Worm (Caenorhabditis elegans) whole organism, L2 larva: ENCODE data around the gene T26C12.2.

ENCODE experiments used
- C34F6.9 ChIP-seq: fragments of 150-350 bp; optimal IDR thresholded peaks from 2 replicates; lab custom pipeline; 2014; ENCODE audit warnings: missing biosample characterization, missing genetic modification characterization
- F13H6.1 ChIP-seq: sonication (generic microtip); optimal IDR thresholded peaks from 2 replicates; lab custom pipeline; 2016; ENCODE audit warnings: missing genetic modification characterization, missing compliant biosample characterization
- Y55F3AM.14 ChIP-seq: fragments of 200-800 bp; sonication (Bioruptor generic); optimal IDR thresholded peaks from 2 replicates; lab custom pipeline; 2018; ENCODE audit warnings: mild to moderate bottlenecking, missing genetic modification characterization, missing compliant biosample characterization
- alr-1 ChIP-seq: fragments of 150-350 bp; optimal IDR thresholded peaks from 2 replicates; lab custom pipeline; 2014; ENCODE audit warnings: missing biosample characterization, missing genetic modification characterization
- aly-2 ChIP-seq: fragments of 150-350 bp; optimal IDR thresholded peaks from 2 replicates; lab custom pipeline; 2014; ENCODE audit warnings: missing biosample characterization, missing genetic modification characterization
- ama-1 ChIP-seq: fragments of 150-350 bp; optimal IDR thresholded peaks from 2 replicates; lab custom pipeline; 2018; ENCODE audit warnings: inconsistent platforms
- blmp-1 ChIP-seq: sonication (generic microtip); optimal IDR thresholded peaks from 2 replicates; lab custom pipeline; 2017; ENCODE audit warnings: missing genetic modification characterization, mild to moderate bottlenecking, missing compliant biosample characterization, antibody characterized with exemption, moderate library complexity; ENCODE audit not compliant: insufficient read depth
- ceh-16 ChIP-seq: fragments of 150-350 bp; optimal IDR thresholded peaks from 2 replicates; lab custom pipeline; 2014; ENCODE audit warnings: missing biosample characterization, missing genetic modification characterization
- ceh-82 ChIP-seq: fragments of 150-350 bp; optimal IDR thresholded peaks from 2 replicates; lab custom pipeline; 2014; ENCODE audit warnings: missing biosample characterization, missing genetic modification characterization
- crh-2 ChIP-seq: sonication (generic microtip); optimal IDR thresholded peaks from 2 replicates; lab custom pipeline; 2017; ENCODE audit warnings: missing biosample characterization, missing genetic modification characterization
- dmd-4 ChIP-seq: sonication (generic microtip); optimal IDR thresholded peaks from 2 replicates; lab custom pipeline; 2017; ENCODE audit warnings: missing biosample characterization, missing genetic modification characterization
- egl-27 ChIP-seq: sonication (generic microtip); optimal IDR thresholded peaks from 3 replicates; lab custom pipeline; 2017; ENCODE audit warnings: missing biosample characterization, missing genetic modification reagents, missing genetic modification characterization
- fos-1 ChIP-seq: fragments of 150-350 bp; optimal IDR thresholded peaks from 2 replicates; lab custom pipeline; 2014; ENCODE audit warnings: missing biosample characterization, missing genetic modification characterization
- gmeb-1 ChIP-seq: fragments of 150-350 bp; optimal IDR thresholded peaks from 2 replicates; lab custom pipeline; 2014; ENCODE audit warnings: missing biosample characterization, missing genetic modification characterization
- lin-13 ChIP-seq: fragments of 150-350 bp; optimal IDR thresholded peaks from 2 replicates; lab custom pipeline; 2014; ENCODE audit warnings: missing biosample characterization, missing genetic modification reagents, missing genetic modification characterization
- lin-39 ChIP-seq: fragments of 150-350 bp; optimal IDR thresholded peaks from 2 replicates; lab custom pipeline; 2014; ENCODE audit warnings: missing biosample characterization, missing genetic modification reagents, missing genetic modification characterization
- lsy-2 ChIP-seq, 2 experiments: fragments of 150-350 bp in 1 of 2; sonication (generic microtip) in 1 of 2; optimal IDR thresholded peaks; 2 replicates each; lab custom pipeline; 2014 to 2017; ENCODE audit warnings: missing biosample characterization in 2 of 2, missing genetic modification characterization in 2 of 2
- mab-5 ChIP-seq: fragments of 150-350 bp; optimal IDR thresholded peaks from 2 replicates; lab custom pipeline; 2014; ENCODE audit warnings: missing biosample characterization, missing genetic modification characterization
- mdl-1 ChIP-seq, 2 experiments: fragments of 150-350 bp in 1 of 2; sonication (generic microtip) in 1 of 2; optimal IDR thresholded peaks; 2 replicates each; lab custom pipeline; 2017; ENCODE audit warnings: missing biosample characterization in 2 of 2, missing genetic modification characterization in 2 of 2
- nhr-10 ChIP-seq: sonication (generic microtip); optimal IDR thresholded peaks from 2 replicates; lab custom pipeline; 2017; ENCODE audit warnings: missing biosample characterization, missing genetic modification characterization
- nhr-11 ChIP-seq: fragments of 150-350 bp; optimal IDR thresholded peaks from 2 replicates; lab custom pipeline; 2014; ENCODE audit warnings: missing biosample characterization, missing genetic modification characterization
- nhr-12 ChIP-seq: fragments of 150-350 bp; optimal IDR thresholded peaks from 2 replicates; lab custom pipeline; 2014; ENCODE audit warnings: missing biosample characterization, missing genetic modification characterization
- nhr-129 ChIP-seq: fragments of 150-350 bp; optimal IDR thresholded peaks from 2 replicates; lab custom pipeline; 2014; ENCODE audit warnings: missing biosample characterization, missing genetic modification characterization
- nhr-21 ChIP-seq: fragments of 150-350 bp; optimal IDR thresholded peaks from 2 replicates; lab custom pipeline; 2014; ENCODE audit warnings: missing biosample characterization, missing genetic modification characterization
- nhr-23 ChIP-seq: fragments of 150-350 bp; optimal IDR thresholded peaks from 2 replicates; lab custom pipeline; 2014; ENCODE audit warnings: missing biosample characterization, missing genetic modification reagents, missing genetic modification characterization
- nhr-237 ChIP-seq: fragments of 150-350 bp; optimal IDR thresholded peaks from 2 replicates; lab custom pipeline; 2014; ENCODE audit warnings: missing biosample characterization, missing genetic modification characterization
- nhr-25 ChIP-seq: fragments of 150-350 bp; sonication (generic microtip); optimal IDR thresholded peaks from 3 replicates; lab custom pipeline; 2014; ENCODE audit warnings: missing biosample characterization, missing genetic modification characterization
- nhr-6 ChIP-seq: fragments of 150-350 bp; optimal IDR thresholded peaks from 2 replicates; lab custom pipeline; 2014; ENCODE audit warnings: missing biosample characterization, missing genetic modification characterization
- nhr-77 ChIP-seq: fragments of 150-350 bp; optimal IDR thresholded peaks from 2 replicates; lab custom pipeline; 2014; ENCODE audit warnings: missing biosample characterization, missing genetic modification characterization
- peb-1 ChIP-seq: fragments of 150-350 bp; optimal IDR thresholded peaks from 2 replicates; lab custom pipeline; 2014; ENCODE audit warnings: missing biosample characterization, missing genetic modification characterization
- sem-4 ChIP-seq: fragments of 150-350 bp; optimal IDR thresholded peaks from 2 replicates; lab custom pipeline; 2014; ENCODE audit warnings: missing biosample characterization, missing genetic modification reagents, missing genetic modification characterization
- skn-1 ChIP-seq: sonication (generic microtip); optimal IDR thresholded peaks from 2 replicates; lab custom pipeline; 2017; ENCODE audit warnings: missing biosample characterization, missing genetic modification characterization
- sma-3 ChIP-seq: sonication (generic microtip); optimal IDR thresholded peaks from 2 replicates; lab custom pipeline; 2016; ENCODE audit warnings: missing genetic modification reagents, missing genetic modification characterization, missing compliant biosample characterization
- sma-9 ChIP-seq, 2 experiments: fragments of 150-350 bp in 1 of 2; sonication (generic microtip) in 1 of 2; optimal IDR thresholded peaks; 2 replicates each; lab custom pipeline; 2014 to 2016; ENCODE audit warnings: missing genetic modification characterization in 2 of 2, mild to moderate bottlenecking in 1 of 2, missing biosample characterization in 1 of 2, missing compliant biosample characterization in 1 of 2, missing genetic modification reagents in 1 of 2, moderate library complexity in 1 of 2
- snpc-4 ChIP-seq: fragments of 150-350 bp; optimal IDR thresholded peaks from 2 replicates; lab custom pipeline; 2014; ENCODE audit warnings: missing biosample characterization, missing genetic modification characterization
- unc-39 ChIP-seq: fragments of 150-350 bp; optimal IDR thresholded peaks from 2 replicates; lab custom pipeline; 2014; ENCODE audit warnings: missing biosample characterization, missing genetic modification characterization
- unc-55 ChIP-seq: fragments of 150-350 bp; sonication (generic microtip); optimal IDR thresholded peaks from 3 replicates; lab custom pipeline; 2014; ENCODE audit warnings: missing biosample characterization, missing genetic modification reagents, missing genetic modification characterization
- unc-62 ChIP-seq: fragments of 150-350 bp; optimal IDR thresholded peaks from 2 replicates; lab custom pipeline; 2014; ENCODE audit warnings: missing biosample characterization, missing genetic modification reagents, missing genetic modification characterization
- zag-1 ChIP-seq: fragments of 150-350 bp; optimal IDR thresholded peaks from 2 replicates; lab custom pipeline; 2014; ENCODE audit warnings: missing biosample characterization, missing genetic modification characterization
- ztf-1 ChIP-seq: fragments of 200-800 bp; sonication (Bioruptor generic); conservative IDR thresholded peaks from 2 replicates; pipeline ENCODE4 v1.3.6; 2022; ENCODE audit warnings: missing genetic modification characterization, missing compliant biosample characterization
- ztf-4 ChIP-seq: fragments of 150-350 bp; optimal IDR thresholded peaks from 2 replicates; lab custom pipeline; 2014; ENCODE audit warnings: missing biosample characterization, missing genetic modification characterization

The T26C12.2 gene

DNA sequence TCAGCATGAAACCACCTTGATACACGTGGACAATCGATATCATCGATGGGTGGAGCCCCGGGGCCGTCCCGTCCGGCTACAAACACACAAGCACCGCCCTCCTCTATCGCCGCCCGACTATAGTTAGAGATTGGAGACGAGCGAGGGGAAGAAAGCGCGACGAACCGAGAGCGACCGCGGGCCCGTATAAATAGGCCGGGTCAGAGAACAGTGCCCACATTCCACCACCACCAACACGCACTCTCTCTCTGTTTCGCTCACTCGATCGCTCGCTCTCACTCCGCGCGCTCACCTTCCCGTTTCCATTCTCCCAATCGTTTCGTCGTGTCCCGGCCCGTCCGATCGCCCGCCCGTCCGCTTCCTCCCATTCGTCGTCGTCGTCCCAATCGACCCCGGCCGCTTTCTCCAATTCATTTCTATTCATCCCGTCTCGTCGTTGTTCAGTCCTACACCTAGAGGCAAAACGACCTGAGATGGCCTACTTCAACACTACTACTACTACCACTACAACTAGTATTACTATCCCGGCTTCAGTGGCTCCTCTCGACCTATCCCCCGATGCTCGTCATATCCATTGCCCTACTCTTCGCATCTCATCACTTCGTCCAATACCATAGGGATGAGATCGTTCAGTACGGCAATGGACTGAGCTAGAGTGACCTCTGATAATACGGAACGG is 32.7 kb downstream of the T26C12.2 start (continued):
- TF ChIP-seq unc-39 (tag; lab: Kevin White, UChicago): no peak
- no peak for TF ChIP-seq nhr-6
- no peak for TF ChIP-seq unc-55 (GFP tag; lab: Kevin White, UChicago)
- no peak for TF ChIP-seq mab-5 (tag; lab: Kevin White, UChicago)
- TF ChIP-seq ceh-16: no peak
- TF ChIP-seq fos-1 (tag; lab: Kevin White, UChicago): peak; percentile 53
- TF ChIP-seq ceh-82 (tag; lab: Kevin White, UChicago): no peak
- no peak for TF ChIP-seq zag-1
- TF ChIP-seq nhr-12 (tag; lab: Kevin White, UChicago): no peak
- TF ChIP-seq egl-27 (tag; lab: Kevin White, UChicago): peak; percentile 31
- peak; percentile 71 for TF ChIP-seq F13H6.1 (tag; lab: Kevin White, UChicago)
- TF ChIP-seq unc-62 (GFP tag; lab: Kevin White, UChicago): no peak
- no peak for TF ChIP-seq aly-2

DNA sequence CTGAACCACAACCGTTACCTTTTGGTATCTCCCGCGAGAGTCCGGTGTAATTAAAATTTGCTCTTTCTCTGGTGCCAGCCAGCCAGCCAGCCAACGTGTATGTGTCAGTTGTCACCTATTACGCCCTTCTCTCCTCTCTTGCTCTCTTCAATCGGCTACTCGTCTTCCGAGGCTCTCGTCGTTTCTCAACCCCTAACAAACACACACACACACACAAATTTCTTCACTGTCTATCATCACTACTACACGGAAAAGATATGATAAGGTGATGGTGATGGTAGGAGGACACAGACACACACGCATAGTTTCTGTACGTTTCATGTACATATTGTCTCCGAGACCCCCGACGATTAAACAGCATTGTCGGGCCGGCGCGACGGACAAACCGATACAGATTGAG is 33.9 kb downstream of the T26C12.2 start:
- no peak for TF ChIP-seq C34F6.9 (tag; lab: Kevin White, UChicago)
- peak; percentile 9 for TF ChIP-seq nhr-21 (tag; lab: Kevin White, UChicago)
- no peak for TF ChIP-seq peb-1
- TF ChIP-seq skn-1 (tag; lab: Kevin White, UChicago): no peak
- TF ChIP-seq Y55F3AM.14 (GFP tag; lab: Kevin White, UChicago): no peak
- TF ChIP-seq ztf-1 (GFP tag; lab: Robert Waterston, UW): no peak
- no peak for TF ChIP-seq aly-2
- no peak for TF ChIP-seq alr-1
- no peak for TF ChIP-seq ztf-4
- peak; percentile 61 for TF ChIP-seq nhr-129 (tag; lab: Kevin White, UChicago)
- TF ChIP-seq sma-3 (GFP tag; lab: Kevin White, UChicago): peak; percentile 41
- TF ChIP-seq mdl-1 (tag; optimal IDR thresholded peaks at IDR 0.05; lab: Kevin White, UChicago): no peak
- TF ChIP-seq snpc-4 (tag; lab: Kevin White, UChicago): no peak
- TF ChIP-seq nhr-11 (tag; lab: Kevin White, UChicago): no peak
- no peak for TF ChIP-seq blmp-1
- no peak for TF ChIP-seq ceh-82 (tag; lab: Kevin White, UChicago)
- TF ChIP-seq sma-9 (GFP tag; optimal IDR thresholded peaks at IDR 0.05; lab: Kevin White, UChicago): peak; percentile 38
- TF ChIP-seq sma-9 (tag; optimal IDR thresholded peaks at IDR 0.05; lab: Kevin White, UChicago): no peak
- no peak for TF ChIP-seq unc-55 (GFP tag; lab: Kevin White, UChicago)
- no peak for TF ChIP-seq sem-4
- TF ChIP-seq zag-1: no peak
- TF ChIP-seq F13H6.1 (tag; lab: Kevin White, UChicago): peak; percentile 69
- TF ChIP-seq nhr-10 (tag; lab: Kevin White, UChicago): no peak
- no peak for TF ChIP-seq ama-1
- no peak for TF ChIP-seq unc-39 (tag; lab: Kevin White, UChicago)
- no peak for TF ChIP-seq lin-39
- TF ChIP-seq crh-2: peak; percentile 42
- no peak for TF ChIP-seq nhr-12 (tag; lab: Kevin White, UChicago)
- no peak for TF ChIP-seq unc-62 (GFP tag; lab: Kevin White, UChicago)
- peak; percentile 30 for TF ChIP-seq gmeb-1
- no peak for TF ChIP-seq nhr-23
- TF ChIP-seq mab-5 (tag; lab: Kevin White, UChicago): no peak
- TF ChIP-seq nhr-237 (tag; lab: Kevin White, UChicago): no peak
- peak in 1 of 2 experiments; percentile 28 for TF ChIP-seq lsy-2 (tag; optimal IDR thresholded peaks at IDR 0.05; lab: Kevin White, UChicago)
- peak; percentile 77 for TF ChIP-seq fos-1 (tag; lab: Kevin White, UChicago)

DNA sequence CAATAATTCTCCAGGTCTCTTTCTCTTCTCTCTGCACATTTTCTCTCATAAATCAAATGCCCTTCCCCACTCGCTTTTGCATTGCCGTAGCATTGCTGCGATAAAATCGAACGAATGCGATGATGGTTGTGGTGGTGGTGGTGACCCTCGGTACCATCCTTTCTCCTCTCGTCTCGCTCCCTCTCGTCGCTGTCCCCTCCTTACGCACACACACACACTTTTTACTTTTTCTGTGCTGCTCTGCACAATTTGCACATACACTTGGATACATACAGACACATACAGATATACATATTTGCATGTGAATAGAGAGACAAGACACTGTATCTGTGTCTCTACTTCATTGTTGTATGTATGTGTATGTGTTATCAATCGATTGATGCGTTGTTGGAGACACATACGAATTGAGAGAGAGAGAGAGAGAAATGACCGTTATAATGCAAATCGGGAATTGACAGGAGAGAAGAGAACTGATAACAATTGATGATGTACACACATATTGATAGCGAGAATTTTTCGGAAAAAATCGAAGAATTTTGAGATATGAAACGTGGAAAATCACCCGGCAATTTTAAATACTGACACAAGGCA is 37.9 kb downstream of the T26C12.2 start:
- TF ChIP-seq nhr-21 (tag; lab: Kevin White, UChicago): peak; percentile 41
- peak; percentile 76 for TF ChIP-seq sma-3 (GFP tag; lab: Kevin White, UChicago)
- peak; percentile 84 for TF ChIP-seq crh-2
- peak; percentile 96 for TF ChIP-seq fos-1 (tag; lab: Kevin White, UChicago)
- TF ChIP-seq nhr-77 (tag; lab: Kevin White, UChicago): no peak
- TF ChIP-seq mab-5 (tag; lab: Kevin White, UChicago): peak; percentile 65
- peak; percentile 75 for TF ChIP-seq nhr-129 (tag; lab: Kevin White, UChicago)
- TF ChIP-seq ztf-4: no peak
- peak; percentile 65 for TF ChIP-seq gmeb-1
- peak; percentile 22 for TF ChIP-seq sma-9 (GFP tag; optimal IDR thresholded peaks at IDR 0.05; lab: Kevin White, UChicago)
- no peak for TF ChIP-seq sma-9 (tag; optimal IDR thresholded peaks at IDR 0.05; lab: Kevin White, UChicago)
- TF ChIP-seq nhr-25 (tag; lab: Kevin White, UChicago): peak; percentile 25
- TF ChIP-seq dmd-4 (tag; lab: Kevin White, UChicago): no peak
- peak in 1 of 2 experiments; percentile 52 for TF ChIP-seq lsy-2 (tag; optimal IDR thresholded peaks at IDR 0.05; lab: Kevin White, UChicago)
- TF ChIP-seq ceh-16: peak; percentile 2
- peak; percentile 36 for TF ChIP-seq lin-13 (GFP tag; lab: Kevin White, UChicago)
- no peak for TF ChIP-seq ama-1
- TF ChIP-seq C34F6.9 (tag; lab: Kevin White, UChicago): peak; percentile 7
- TF ChIP-seq nhr-23: no peak
- no peak for TF ChIP-seq nhr-12 (tag; lab: Kevin White, UChicago)
- peak; percentile 85 for TF ChIP-seq F13H6.1 (tag; lab: Kevin White, UChicago)
- TF ChIP-seq zag-1: no peak
- TF ChIP-seq blmp-1: peak; percentile 1
